Worm (Caenorhabditis elegans) whole organism, L2 larva: ENCODE data around the gene Y62H9A.8.
A peak's percentile ranks its signal among the peaks of the same experiment; 100 is the strongest.

Experiments
- C34F6.9 ChIP-seq: fragments of 150-350 bp; optimal IDR thresholded peaks from 2 replicates; lab custom pipeline; 2014; ENCODE audit warnings: missing biosample characterization, missing genetic modification characterization
- F13H6.1 ChIP-seq: sonication (generic microtip); optimal IDR thresholded peaks from 2 replicates; lab custom pipeline; 2016; ENCODE audit warnings: missing genetic modification characterization, missing compliant biosample characterization
- R02D3.7 ChIP-seq: fragments of 150-350 bp; optimal IDR thresholded peaks from 2 replicates; lab custom pipeline; 2014; ENCODE audit warnings: missing biosample characterization, missing genetic modification characterization
- Y55F3AM.14 ChIP-seq: fragments of 200-800 bp; sonication (Bioruptor generic); optimal IDR thresholded peaks from 2 replicates; lab custom pipeline; 2018; ENCODE audit warnings: mild to moderate bottlenecking, missing genetic modification characterization, missing compliant biosample characterization
- ZK546.5 ChIP-seq: sonication (generic microtip); optimal IDR thresholded peaks from 2 replicates; lab custom pipeline; 2017; ENCODE audit warnings: missing biosample characterization, missing genetic modification characterization
- alr-1 ChIP-seq: fragments of 150-350 bp; optimal IDR thresholded peaks from 2 replicates; lab custom pipeline; 2014; ENCODE audit warnings: missing biosample characterization, missing genetic modification characterization
- aly-2 ChIP-seq: fragments of 150-350 bp; optimal IDR thresholded peaks from 2 replicates; lab custom pipeline; 2014; ENCODE audit warnings: missing biosample characterization, missing genetic modification characterization
- blmp-1 ChIP-seq: sonication (generic microtip); optimal IDR thresholded peaks from 2 replicates; lab custom pipeline; 2017; ENCODE audit warnings: missing genetic modification characterization, mild to moderate bottlenecking, missing compliant biosample characterization, antibody characterized with exemption, moderate library complexity; ENCODE audit not compliant: insufficient read depth
- ceh-16 ChIP-seq: fragments of 150-350 bp; optimal IDR thresholded peaks from 2 replicates; lab custom pipeline; 2014; ENCODE audit warnings: missing biosample characterization, missing genetic modification characterization
- ceh-82 ChIP-seq: fragments of 150-350 bp; optimal IDR thresholded peaks from 2 replicates; lab custom pipeline; 2014; ENCODE audit warnings: missing biosample characterization, missing genetic modification characterization
- crh-2 ChIP-seq: sonication (generic microtip); optimal IDR thresholded peaks from 2 replicates; lab custom pipeline; 2017; ENCODE audit warnings: missing biosample characterization, missing genetic modification characterization
- egl-27 ChIP-seq: sonication (generic microtip); optimal IDR thresholded peaks from 3 replicates; lab custom pipeline; 2017; ENCODE audit warnings: missing biosample characterization, missing genetic modification reagents, missing genetic modification characterization
- elt-1 ChIP-seq: fragments of 150-350 bp; optimal IDR thresholded peaks from 2 replicates; lab custom pipeline; 2014; ENCODE audit warnings: missing biosample characterization, missing genetic modification characterization
- fos-1 ChIP-seq: fragments of 150-350 bp; optimal IDR thresholded peaks from 2 replicates; lab custom pipeline; 2014; ENCODE audit warnings: missing biosample characterization, missing genetic modification characterization
- gmeb-1 ChIP-seq: fragments of 150-350 bp; optimal IDR thresholded peaks from 2 replicates; lab custom pipeline; 2014; ENCODE audit warnings: missing biosample characterization, missing genetic modification characterization
- lin-11 ChIP-seq: fragments of 150-350 bp; sonication (generic microtip); optimal IDR thresholded peaks from 2 replicates; lab custom pipeline; 2014; ENCODE audit warnings: missing biosample characterization, missing genetic modification characterization, inconsistent platforms, mixed read lengths
- lin-39 ChIP-seq: fragments of 150-350 bp; optimal IDR thresholded peaks from 2 replicates; lab custom pipeline; 2014; ENCODE audit warnings: missing biosample characterization, missing genetic modification reagents, missing genetic modification characterization
- mab-5 ChIP-seq: fragments of 150-350 bp; optimal IDR thresholded peaks from 2 replicates; lab custom pipeline; 2014; ENCODE audit warnings: missing biosample characterization, missing genetic modification characterization
- mbf-1 ChIP-seq: sonication (generic microtip); optimal IDR thresholded peaks from 2 replicates; lab custom pipeline; 2017; ENCODE audit warnings: missing biosample characterization, missing genetic modification characterization
- nhr-10 ChIP-seq: sonication (generic microtip); optimal IDR thresholded peaks from 2 replicates; lab custom pipeline; 2017; ENCODE audit warnings: missing biosample characterization, missing genetic modification characterization
- nhr-11 ChIP-seq: fragments of 150-350 bp; optimal IDR thresholded peaks from 2 replicates; lab custom pipeline; 2014; ENCODE audit warnings: missing biosample characterization, missing genetic modification characterization
- nhr-12 ChIP-seq: fragments of 150-350 bp; optimal IDR thresholded peaks from 2 replicates; lab custom pipeline; 2014; ENCODE audit warnings: missing biosample characterization, missing genetic modification characterization
- nhr-129 ChIP-seq: fragments of 150-350 bp; optimal IDR thresholded peaks from 2 replicates; lab custom pipeline; 2014; ENCODE audit warnings: missing biosample characterization, missing genetic modification characterization
- nhr-6 ChIP-seq: fragments of 150-350 bp; optimal IDR thresholded peaks from 2 replicates; lab custom pipeline; 2014; ENCODE audit warnings: missing biosample characterization, missing genetic modification characterization
- nhr-77 ChIP-seq: fragments of 150-350 bp; optimal IDR thresholded peaks from 2 replicates; lab custom pipeline; 2014; ENCODE audit warnings: missing biosample characterization, missing genetic modification characterization
- peb-1 ChIP-seq: fragments of 150-350 bp; optimal IDR thresholded peaks from 2 replicates; lab custom pipeline; 2014; ENCODE audit warnings: missing biosample characterization, missing genetic modification characterization
- skn-1 ChIP-seq: sonication (generic microtip); optimal IDR thresholded peaks from 2 replicates; lab custom pipeline; 2017; ENCODE audit warnings: missing biosample characterization, missing genetic modification characterization
- sma-3 ChIP-seq: sonication (generic microtip); optimal IDR thresholded peaks from 2 replicates; lab custom pipeline; 2016; ENCODE audit warnings: missing genetic modification reagents, missing genetic modification characterization, missing compliant biosample characterization
- unc-39 ChIP-seq: fragments of 150-350 bp; optimal IDR thresholded peaks from 2 replicates; lab custom pipeline; 2014; ENCODE audit warnings: missing biosample characterization, missing genetic modification characterization
- unc-55 ChIP-seq: fragments of 150-350 bp; sonication (generic microtip); optimal IDR thresholded peaks from 3 replicates; lab custom pipeline; 2014; ENCODE audit warnings: missing biosample characterization, missing genetic modification reagents, missing genetic modification characterization
- unc-62 ChIP-seq: fragments of 150-350 bp; optimal IDR thresholded peaks from 2 replicates; lab custom pipeline; 2014; ENCODE audit warnings: missing biosample characterization, missing genetic modification reagents, missing genetic modification characterization
- ztf-1 ChIP-seq: fragments of 200-800 bp; sonication (Bioruptor generic); conservative IDR thresholded peaks from 2 replicates; pipeline ENCODE4 v1.3.6; 2022; ENCODE audit warnings: missing genetic modification characterization, missing compliant biosample characterization
- ztf-11 ChIP-seq: sonication (generic microtip); optimal IDR thresholded peaks from 2 replicates; lab custom pipeline; 2017; ENCODE audit warnings: missing biosample characterization, missing genetic modification characterization
- ztf-4 ChIP-seq: fragments of 150-350 bp; optimal IDR thresholded peaks from 2 replicates; lab custom pipeline; 2014; ENCODE audit warnings: missing biosample characterization, missing genetic modification characterization

Y62H9A.8 gene

ce11 chrX:11909168-11909567 lies 16.9 kb upstream of the Y62H9A.8 start:
- TF ChIP-seq ceh-16 (no peak), fos-1 (tag; lab: Kevin White, UChicago) (peak; percentile 74), skn-1 (tag; lab: Kevin White, UChicago) (peak; percentile 57)
- TF ChIP-seq, all 48 proteins: peak for 2

- TF ChIP-seq blmp-1 (no peak), R02D3.7 (no peak), ztf-11 (no peak), peb-1 (tag; lab: Kevin White, UChicago) (no peak), crh-2 (tag; lab: Kevin White, UChicago) (no peak), lin-11 (tag; lab: Kevin White, UChicago) (no peak), elt-1 (no peak)
These were observed 16.0 kb upstream of the Y62H9A.8 start for ce11 chrX:11908226-11908625.

DNA sequence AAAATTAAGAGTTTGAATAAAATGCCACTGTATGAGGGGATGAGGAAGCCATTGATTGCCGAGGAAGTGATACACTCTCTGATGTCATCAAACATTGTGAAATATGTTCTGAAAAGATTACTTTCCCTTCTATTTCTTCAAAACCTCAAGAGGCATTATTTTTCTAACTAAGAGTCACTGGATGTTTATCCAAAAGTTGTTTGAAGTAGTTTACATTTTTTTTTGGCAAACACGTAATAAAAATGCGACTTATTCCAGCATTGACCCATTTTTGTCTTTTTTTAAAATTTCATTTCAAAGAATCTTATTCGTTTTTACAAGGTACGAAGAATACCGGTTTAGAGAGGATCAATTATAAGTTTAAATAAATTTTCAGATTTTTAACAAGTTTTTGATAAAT lies 15.0 kb upstream of the Y62H9A.8 start, which contains the start of gene Y62H9A.11:
Y62H9A.11 (minus strand) TSS at position 101 of the 400 bp plus-strand sequence.
- TF ChIP-seq ztf-1 (GFP tag; lab: Robert Waterston, UW), result no peak

ce11 chrX:11906626-11907025 lies 14.4 kb upstream of the Y62H9A.8 start:
- TF ChIP-seq unc-39 (tag; lab: Kevin White, UChicago) (no peak), nhr-77 (tag; lab: Kevin White, UChicago) (no peak), F13H6.1 (tag; lab: Kevin White, UChicago) (no peak), sma-3 (GFP tag; lab: Kevin White, UChicago) (no peak), nhr-10 (no peak), unc-55 (GFP tag; lab: Kevin White, UChicago) (no peak), unc-62 (no peak), nhr-11 (tag; lab: Kevin White, UChicago) (no peak), nhr-129 (no peak), ZK546.5 (tag; lab: Kevin White, UChicago) (no peak), elt-1 (no peak), alr-1 (tag; lab: Kevin White, UChicago) (no peak), R02D3.7 (no peak), nhr-12 (no peak), ztf-11 (no peak), C34F6.9 (tag; lab: Kevin White, UChicago) (no peak), gmeb-1 (no peak), ztf-4 (tag; lab: Kevin White, UChicago) (no peak), aly-2 (tag; lab: Kevin White, UChicago) (no peak)
- TF ChIP-seq, all 48 proteins: peak for 0

ce11 chrX:11902661-11903060 lies 10.4 kb upstream of the Y62H9A.8 start, which contains the start of gene Y62H9A.10:
Gene Y62H9A.10 (minus strand): TSS chrX:11902761.
- no peak for TF ChIP-seq nhr-10
- TF ChIP-seq egl-27 (tag; lab: Kevin White, UChicago), result no peak
- TF ChIP-seq lin-39 (tag; lab: Kevin White, UChicago), result no peak
- no peak for TF ChIP-seq mab-5
- TF ChIP-seq alr-1 (tag; lab: Kevin White, UChicago), result no peak
- no peak for TF ChIP-seq ceh-82 (tag; lab: Kevin White, UChicago)
- no peak for TF ChIP-seq peb-1 (tag; lab: Kevin White, UChicago)
- no peak for TF ChIP-seq nhr-12
- TF ChIP-seq crh-2 (tag; lab: Kevin White, UChicago), result no peak
- no peak for TF ChIP-seq F13H6.1 (tag; lab: Kevin White, UChicago)
- TF ChIP-seq blmp-1, result no peak
- TF ChIP-seq nhr-6 (tag; lab: Kevin White, UChicago), result no peak
- TF ChIP-seq sma-3 (GFP tag; lab: Kevin White, UChicago), result no peak
- TF ChIP-seq C34F6.9 (tag; lab: Kevin White, UChicago), result no peak
- TF ChIP-seq mbf-1 (tag; lab: Kevin White, UChicago), result no peak
- no peak for TF ChIP-seq nhr-129
- TF ChIP-seq, all 48 proteins: peak for 0

- no peak for TF ChIP-seq egl-27 (tag; lab: Kevin White, UChicago)
- TF ChIP-seq nhr-6 (tag; lab: Kevin White, UChicago), result no peak
- no peak for TF ChIP-seq Y55F3AM.14 (GFP tag; lab: Kevin White, UChicago)
- no peak for TF ChIP-seq ceh-82 (tag; lab: Kevin White, UChicago)
- TF ChIP-seq mab-5, result peak; percentile 1
- no peak for TF ChIP-seq R02D3.7
These were observed 6.8 kb upstream of the Y62H9A.8 start for ce11 chrX:11899031-11899430.
